Worm (Caenorhabditis elegans) whole organism, early embryonic: ENCODE data around the gene K11H12.10.

Experiments used
- B0310.2 ChIP-seq: sonication (generic microtip); optimal IDR thresholded peaks from 2 replicates; lab custom pipeline; 2016; ENCODE audit warnings: mild to moderate bottlenecking, missing genetic modification characterization, missing compliant biosample characterization
- F13C5.2 ChIP-seq: sonication (generic microtip); optimal IDR thresholded peaks from 2 replicates; lab custom pipeline; 2017; ENCODE audit warnings: mild to moderate bottlenecking, missing genetic modification characterization, inconsistent platforms, missing compliant biosample characterization
- ama-1 ChIP-seq: fragments of 150-350 bp; optimal IDR thresholded peaks from 2 replicates; lab custom pipeline; 2014
- ceh-13 ChIP-seq: fragments of 200-800 bp; sonication (Bioruptor generic); optimal IDR thresholded peaks from 2 replicates; lab custom pipeline; 2018; ENCODE audit warnings: mild to moderate bottlenecking, missing genetic modification characterization, missing compliant biosample characterization
- ets-7 ChIP-seq: sonication (generic microtip); optimal IDR thresholded peaks from 2 replicates; lab custom pipeline; 2016; ENCODE audit warnings: missing genotype, missing genetic modification characterization, missing compliant biosample characterization
- flt-1 ChIP-seq: fragments of 200-800 bp; sonication (Bioruptor generic); IDR thresholded peaks from 2 replicates; pipeline ENCODE4 v1.3.6; 2022; ENCODE audit warnings: missing genetic modification characterization, missing compliant biosample characterization
- hmbx-1 ChIP-seq: sonication (generic microtip); optimal IDR thresholded peaks from 2 replicates; lab custom pipeline; 2016; ENCODE audit warnings: mild to moderate bottlenecking, missing genetic modification characterization, missing compliant biosample characterization
- pes-1 ChIP-seq: fragments of 200-800 bp; sonication (Bioruptor generic); IDR thresholded peaks from 2 replicates; pipeline ENCODE4 v1.3.6; 2022; ENCODE audit warnings: missing genetic modification reagents, missing genetic modification characterization, missing compliant biosample characterization
- scrt-1 ChIP-seq: fragments of 200-800 bp; sonication (Bioruptor generic); IDR thresholded peaks from 2 replicates; pipeline ENCODE4 v1.3.6; 2022; ENCODE audit warnings: missing genetic modification characterization, missing compliant biosample characterization
- sea-1 ChIP-seq: fragments of 200-800 bp; sonication (Bioruptor generic); conservative IDR thresholded peaks from 2 replicates; pipeline ENCODE4 v1.3.6; 2022; ENCODE audit warnings: missing genetic modification characterization, missing compliant biosample characterization
- tbx-37 ChIP-seq: fragments of 200-800 bp; sonication (Bioruptor generic); conservative IDR thresholded peaks from 2 replicates; pipeline ENCODE4 v1.3.6; 2022; ENCODE audit warnings: missing genetic modification reagents, missing genetic modification characterization, missing compliant biosample characterization

DNA sequence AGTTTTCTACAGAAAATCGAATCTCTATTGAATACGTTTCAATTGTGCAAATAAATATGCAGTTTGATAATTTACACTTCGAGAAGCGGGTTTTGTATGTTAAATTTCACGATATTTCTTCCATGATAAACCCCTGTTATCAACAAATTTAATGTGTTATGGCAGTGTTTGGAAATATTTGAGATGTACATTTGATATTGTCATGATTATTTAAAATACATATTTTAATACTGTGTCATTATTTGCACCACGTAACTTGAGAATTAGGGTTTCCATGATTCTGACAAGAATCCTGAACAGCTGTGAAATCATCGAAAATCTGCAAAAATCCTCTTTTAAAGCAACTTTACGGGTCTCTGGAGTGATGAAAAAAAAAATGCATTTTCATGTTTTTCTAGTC, 5.4 kb upstream of the K11H12.10 start, which contains the start of gene K11H12.11:
- TF ChIP-seq tbx-37 (GFP tag; lab: Robert Waterston, UW) = no peak
- no peak for TF ChIP-seq ceh-13 (GFP tag; lab: Kevin White, UChicago)
- TF ChIP-seq pes-1 (GFP tag; lab: Robert Waterston, UW) = no peak
- TF ChIP-seq flt-1 (GFP tag; lab: Robert Waterston, UW) = no peak
- TF ChIP-seq ama-1 (lab: Kevin White, UChicago) = no peak
- no peak for TF ChIP-seq F13C5.2
- TF ChIP-seq B0310.2 (tag; lab: Kevin White, UChicago) = no peak
- no peak for TF ChIP-seq ets-7 (tag; lab: Kevin White, UChicago)
- no peak for TF ChIP-seq scrt-1 (GFP tag; lab: Robert Waterston, UW)
- no peak for TF ChIP-seq sea-1 (GFP tag; lab: Robert Waterston, UW)
- no peak for TF ChIP-seq hmbx-1 (tag; lab: Kevin White, UChicago)
